Worm (Caenorhabditis elegans): ENCODE measurements around the gene Y67D8C.7.

DNA sequence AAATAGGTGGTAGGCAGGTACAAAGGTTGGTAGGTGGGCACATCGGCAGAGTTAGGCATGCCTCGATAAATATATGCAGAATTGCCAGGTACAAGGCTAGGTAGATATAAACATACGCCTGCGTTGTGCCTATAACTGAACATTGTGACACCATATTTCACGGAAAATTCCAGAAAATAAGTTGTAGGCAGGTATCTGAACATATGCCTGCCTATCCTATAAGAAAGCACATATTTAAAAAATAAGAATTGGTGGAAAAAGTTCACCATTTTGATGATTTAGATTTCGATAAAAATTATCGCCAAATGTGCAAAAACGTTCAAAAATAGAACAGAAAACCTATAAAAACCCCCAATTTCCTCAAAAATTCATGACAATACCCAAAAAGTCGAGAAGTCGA lies 22.9 kb upstream of the Y67D8C.7 start:
- TF ChIP-seq tbx-11 (GFP tag; IDR thresholded peaks at IDR 0.05): no peak
- TF ChIP-seq B0310.2 (tag; optimal IDR thresholded peaks at IDR 0.05): no peak
- no peak for TF ChIP-seq ama-1 (optimal IDR thresholded peaks at IDR 0.05)
- no peak for TF ChIP-seq flt-1 (GFP tag; IDR thresholded peaks at IDR 0.05)
